Worm (Caenorhabditis elegans): ENCODE measurements around the gene chk-1.

The chk-1 gene

DNA sequence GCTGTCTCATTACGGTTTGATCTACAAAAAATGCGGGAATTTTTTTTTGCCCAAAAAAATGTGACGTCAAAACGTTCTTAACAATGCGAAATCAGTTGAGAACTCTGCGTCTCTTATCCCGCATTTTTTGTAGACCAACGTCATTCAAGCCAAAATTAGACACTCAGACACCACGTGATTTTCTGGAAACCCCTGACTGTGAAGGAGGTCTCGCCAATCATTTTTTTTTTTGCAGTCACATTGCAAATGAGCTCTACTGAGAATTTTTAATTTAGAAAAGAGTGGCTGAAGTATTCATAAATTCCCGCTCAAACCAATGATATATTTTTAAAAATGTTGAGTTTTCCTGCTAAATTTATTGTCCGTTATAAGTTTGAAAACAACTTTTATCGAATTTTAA lies 40.8 kb downstream of the chk-1 start:
- TF ChIP-seq tlf-1 (GFP tag; optimal IDR thresholded peaks at IDR 0.05) (no peak), Y53G8AR.9 (GFP tag; conservative IDR thresholded peaks at IDR 0.05) (no peak)

DNA sequence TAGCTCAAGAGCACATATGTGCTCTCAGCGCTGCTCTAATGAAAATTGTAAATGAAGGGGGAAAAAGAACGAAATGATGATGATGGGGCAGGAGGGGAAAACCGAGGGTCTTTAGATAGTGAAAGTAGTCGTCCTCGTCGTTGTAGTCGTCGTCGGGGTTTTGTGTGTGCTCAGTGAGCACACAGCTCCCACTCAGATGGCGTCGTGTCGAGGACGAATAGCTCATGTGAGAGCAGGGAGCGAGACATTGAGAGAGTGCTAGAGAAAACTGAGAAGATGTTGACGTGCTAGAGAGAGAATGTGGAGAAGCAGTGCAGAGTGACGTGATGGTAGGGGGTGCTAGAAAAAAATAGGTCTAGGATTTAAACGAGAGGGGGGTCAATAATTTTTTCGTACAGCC lies 41.5 kb downstream of the chk-1 start:
- TF ChIP-seq lin-35 (GFP tag; optimal IDR thresholded peaks at IDR 0.05) (peak in 1 of 3 experiments; percentile 17), F57C9.4 (tag; optimal IDR thresholded peaks at IDR 0.05) (no peak), ceh-27 (GFP tag; optimal IDR thresholded peaks at IDR 0.05) (peak; percentile 61), nfyb-1 (GFP tag; IDR thresholded peaks at IDR 0.05) (0 out of 2 replicates have a peak, but pooled peaks have one; percentile 25), zfh-2 (GFP tag; conservative IDR thresholded peaks at IDR 0.05) (0 out of 2 replicates have a peak, but pooled peaks have one; percentile 39), ZK185.1 (tag; optimal IDR thresholded peaks at IDR 0.05; ENCODE audit: poor library complexity, severe bottlenecking) (no peak)

ce11 chrV:3716279-3716887 lies 42.9 kb downstream of the chk-1 start:
- TF ChIP-seq Y95B8A.8 (GFP tag; IDR thresholded peaks at IDR 0.05): no peak
- no peak for TF ChIP-seq gei-17 (GFP tag; optimal IDR thresholded peaks at IDR 0.05)
- peak; percentile 55 for TF ChIP-seq chd-7 (tag; optimal IDR thresholded peaks at IDR 0.05)
- TF ChIP-seq atf-7 (tag; optimal IDR thresholded peaks at IDR 0.05): peak; percentile 91
- TF ChIP-seq ceh-100 (GFP tag; IDR thresholded peaks at IDR 0.05): no peak
- TF ChIP-seq bed-2 (GFP tag; IDR thresholded peaks at IDR 0.05): no peak
- TF ChIP-seq nfyb-1 (GFP tag; IDR thresholded peaks at IDR 0.05): 0 out of 2 replicates have a peak, but pooled peaks have one; percentile 24
- peak; percentile 38 for TF ChIP-seq K12H6.12 (tag; optimal IDR thresholded peaks at IDR 0.05)
- no peak for TF ChIP-seq ztf-3 (GFP tag; optimal IDR thresholded peaks at IDR 0.05)
- no peak for TF ChIP-seq D2030.7 (GFP tag; IDR thresholded peaks at IDR 0.05)
- TF ChIP-seq mel-28 (tag; optimal IDR thresholded peaks at IDR 0.05; ENCODE audit: borderline replicate concordance): no peak
- no peak for TF ChIP-seq B0261.1 (tag; optimal IDR thresholded peaks at IDR 0.05)
- TF ChIP-seq lsy-27 (tag; optimal IDR thresholded peaks at IDR 0.05; ENCODE audit: borderline replicate concordance, insufficient read depth): no peak
- TF ChIP-seq Y53F4B.3 (GFP tag; IDR thresholded peaks at IDR 0.05): no peak
- TF ChIP-seq F57C9.4 (tag; optimal IDR thresholded peaks at IDR 0.05): no peak
- peak; percentile 37 for TF ChIP-seq snpc-4 (GFP tag; optimal IDR thresholded peaks at IDR 0.05)
- TF ChIP-seq snpc-4 (tag; optimal IDR thresholded peaks at IDR 0.05): peak; percentile 40 to 71 (median 68)
- peak in 1 of 3 experiments; percentile 63 for TF ChIP-seq lin-35 (GFP tag; optimal IDR thresholded peaks at IDR 0.05)
- no peak for TF ChIP-seq rec-8 (tag; optimal IDR thresholded peaks at IDR 0.05)
- TF ChIP-seq unc-62 (GFP tag; optimal IDR thresholded peaks at IDR 0.05): no peak
- no peak for TF ChIP-seq cebp-1 (GFP tag; IDR thresholded peaks at IDR 0.05)
- peak; percentile 28 for TF ChIP-seq cebp-1 (tag; optimal IDR thresholded peaks at IDR 0.05)
- TF ChIP-seq lin-40 (tag; optimal IDR thresholded peaks at IDR 0.05): peak; percentile 14
- TF ChIP-seq somi-1 (GFP tag; optimal IDR thresholded peaks at IDR 0.05): peak; percentile 22
- no peak for TF ChIP-seq nfya-2 (GFP tag; IDR thresholded peaks at IDR 0.05)
- TF ChIP-seq mes-4 (tag; optimal IDR thresholded peaks at IDR 0.05): no peak
- TF ChIP-seq F57A8.1 (GFP tag; optimal IDR thresholded peaks at IDR 0.05): no peak
- no peak for TF ChIP-seq akir-1 (GFP tag; optimal IDR thresholded peaks at IDR 0.05)
- TF ChIP-seq attf-3 (GFP tag; conservative IDR thresholded peaks at IDR 0.05): no peak
- 0 out of 2 replicates have a peak, but pooled peaks have one; percentile 32 for TF ChIP-seq mcd-1 (GFP tag; IDR thresholded peaks at IDR 0.05)
- TF ChIP-seq zfh-2 (GFP tag; conservative IDR thresholded peaks at IDR 0.05): peak; percentile 77
- TF ChIP-seq ekl-4 (GFP tag; IDR thresholded peaks at IDR 0.05): no peak
- no peak for TF ChIP-seq ceh-91 (GFP tag; IDR thresholded peaks at IDR 0.05)
- TF ChIP-seq F22D6.2 (tag; optimal IDR thresholded peaks at IDR 0.05): no peak
- TF ChIP-seq attf-6 (GFP tag; IDR thresholded peaks at IDR 0.05): 0 out of 2 replicates have a peak, but pooled peaks have one; percentile 45
- no peak for TF ChIP-seq nhr-120 (GFP tag; IDR thresholded peaks at IDR 0.05)
- no peak for TF ChIP-seq Y79H2A.3 (GFP tag; conservative IDR thresholded peaks at IDR 0.05)
- TF ChIP-seq ztf-26 (tag; optimal IDR thresholded peaks at IDR 0.05): no peak
- TF ChIP-seq ztf-22 (GFP tag; optimal IDR thresholded peaks at IDR 0.05): no peak
- TF ChIP-seq ceh-27 (GFP tag; optimal IDR thresholded peaks at IDR 0.05): no peak

All from whole organism, young adult.